Fruit fly (Drosophila melanogaster): ENCODE results near the gene CG6565.
A peak's percentile ranks its signal among the peaks of the same experiment; 100 is the strongest.

Gene CG6565

dm6 chr2L:13366109-13366747 is 7.6 kb upstream of the CG6565 start, which contains the start of the genes Nnp-1 and Grx3 (continued):
- TF ChIP-seq lov (optimal IDR thresholded peaks at IDR 0.05) (no peak), lov (GFP tag; IDR thresholded peaks at IDR 0.05) (no peak), CG16815 (GFP tag; optimal IDR thresholded peaks at IDR 0.05) (no peak), unc-4 (GFP tag; IDR thresholded peaks at IDR 0.05; ENCODE audit: partially characterized antibody) (no peak), nom (GFP tag; optimal IDR thresholded peaks at IDR 0.05) (no peak), chn (GFP tag; optimal IDR thresholded peaks at IDR 0.05) (no peak), danr (GFP tag; IDR thresholded peaks at IDR 0.05) (no peak), CG17385 (GFP tag; optimal IDR thresholded peaks at IDR 0.05) (peak; percentile 51), B-H1 (GFP tag; IDR thresholded peaks at IDR 0.05) (no peak), CG14710 (tag; optimal IDR thresholded peaks at IDR 0.05) (peak; percentile 82), Mrtf (GFP tag; IDR thresholded peaks at IDR 0.05) (no peak), zen (tag; optimal IDR thresholded peaks at IDR 0.05) (peak; percentile 28), CG18764 (GFP tag; optimal IDR thresholded peaks at IDR 0.05) (peak; percentile 43), CG10979 (tag; optimal IDR thresholded peaks at IDR 0.05) (peak; percentile 43), CG10654 (GFP tag; optimal IDR thresholded peaks at IDR 0.05) (peak; percentile 30), da (GFP tag; optimal IDR thresholded peaks at IDR 0.05) (no peak), Hsf (GFP tag; optimal IDR thresholded peaks at IDR 0.05) (peak; percentile 7), knrl (GFP tag; IDR thresholded peaks at IDR 0.05; ENCODE audit: partially characterized antibody) (peak; percentile 32; the same call in 1 of the 3 replicates), CG31388 (GFP tag; optimal IDR thresholded peaks at IDR 0.05) (no peak), bab2 (GFP tag; optimal IDR thresholded peaks at IDR 0.05) (no peak), CG17802 (tag; optimal IDR thresholded peaks at IDR 0.05) (no peak), wek (GFP tag; optimal IDR thresholded peaks at IDR 0.05) (no peak), pros (GFP tag; optimal IDR thresholded peaks at IDR 0.05) (no peak), ac (GFP tag; optimal IDR thresholded peaks at IDR 0.05) (no peak), CG12236 (GFP tag; optimal IDR thresholded peaks at IDR 0.05) (no peak), CG4328 (GFP tag; optimal IDR thresholded peaks at IDR 0.05) (peak; percentile 34), Gsc (GFP tag; IDR thresholded peaks at IDR 0.05) (no peak), tup (GFP tag; optimal IDR thresholded peaks at IDR 0.05) (no peak), gcm (GFP tag; optimal IDR thresholded peaks at IDR 0.05) (no peak), Aef1 (GFP tag; IDR thresholded peaks at IDR 0.05) (peak; percentile 30; the same call in 2 of the 3 replicates), croc (GFP tag; conservative IDR thresholded peaks at IDR 0.05) (no peak; the same call in 2 of the 3 replicates), z (GFP tag; IDR thresholded peaks at IDR 0.05) (no peak), prd (optimal IDR thresholded peaks at IDR 0.05) (no peak), prd (GFP tag; IDR thresholded peaks at IDR 0.05) (peak; percentile 58; the same call in 1 of the 3 replicates), CG2129 (GFP tag; IDR thresholded peaks at IDR 0.05; ENCODE audit: partially characterized antibody) (no peak), ken (GFP tag; IDR thresholded peaks at IDR 0.05) (no peak), Taf1 (GFP tag; IDR thresholded peaks at IDR 0.05) (no peak), disco-r (GFP tag; optimal IDR thresholded peaks at IDR 0.05) (no peak), Dip2 (GFP tag; IDR thresholded peaks at IDR 0.05) (no peak), Xbp1 (GFP tag; optimal IDR thresholded peaks at IDR 0.05) (peak; percentile 53), CG4820 (GFP tag; optimal IDR thresholded peaks at IDR 0.05) (peak; percentile 45), dm (GFP tag; optimal IDR thresholded peaks at IDR 0.05) (peak; percentile 88), Drgx (GFP tag; IDR thresholded peaks at IDR 0.05) (no peak), CG4282 (GFP tag; optimal IDR thresholded peaks at IDR 0.05) (no peak), CG17829 (tag; optimal IDR thresholded peaks at IDR 0.05) (peak; percentile 69), CG10565 (GFP tag; optimal IDR thresholded peaks at IDR 0.05) (no peak), dan (GFP tag; IDR thresholded peaks at IDR 0.05) (no peak), mld (GFP tag; IDR thresholded peaks at IDR 0.05; ENCODE audit: partially characterized antibody) (no peak), tna (GFP tag; IDR thresholded peaks at IDR 0.05; ENCODE audit: partially characterized antibody) (0 out of 2 replicates have a peak, but pooled peaks have one; percentile 12), usp (GFP tag; optimal IDR thresholded peaks at IDR 0.05) (no peak), CG12155 (GFP tag; optimal IDR thresholded peaks at IDR 0.05) (peak; percentile 61)
